Fruit fly (Drosophila melanogaster) whole organism, embryonic: ENCODE results near the gene Sec8.

Experiments used
- ATbp ChIP-seq: fragments of 200-800 bp; sonication (Bioruptor generic); optimal IDR thresholded peaks from 2 replicates; lab custom pipeline; 2017; ENCODE audit warnings: missing biosample characterization, mild to moderate bottlenecking, missing genetic modification characterization, missing genetic modification reagents
- B-H1 ChIP-seq: fragments of 200-800 bp; sonication (Bioruptor generic); IDR thresholded peaks from 3 replicates; pipeline ENCODE4 v1.3.6; 2022; ENCODE audit warnings: missing biosample characterization, missing genetic modification characterization
- CG10267 ChIP-seq: fragments of 200-800 bp; sonication (Bioruptor generic); optimal IDR thresholded peaks from 2 replicates; lab custom pipeline; 2018; ENCODE audit warnings: missing biosample characterization, mild to moderate bottlenecking, missing genetic modification characterization, moderate library complexity
- CG10462 ChIP-seq: fragments of 200-800 bp; sonication (Bioruptor generic); optimal IDR thresholded peaks from 2 replicates; lab custom pipeline; 2016; ENCODE audit warnings: missing biosample characterization, missing genetic modification characterization
- CG10654 ChIP-seq: fragments of 200-800 bp; sonication (Bioruptor generic); optimal IDR thresholded peaks from 2 replicates; lab custom pipeline; 2016; ENCODE audit warnings: missing biosample characterization, missing genetic modification characterization
- CG11093 ChIP-seq: fragments of 200-800 bp; sonication (Bioruptor generic); IDR thresholded peaks from 3 replicates; pipeline ENCODE4 v1.3.6; 2022; ENCODE audit warnings: missing biosample characterization, missing genetic modification characterization
- CG12071 ChIP-seq: fragments of 200-800 bp; sonication (Bioruptor generic); optimal IDR thresholded peaks from 3 replicates; lab custom pipeline; 2018; ENCODE audit warnings: missing biosample characterization, mild to moderate bottlenecking, missing genetic modification characterization
- CG13775 ChIP-seq: fragments of 200-800 bp; sonication (Bioruptor generic); optimal IDR thresholded peaks from 3 replicates; lab custom pipeline; 2017; ENCODE audit warnings: missing biosample characterization, mild to moderate bottlenecking, missing genetic modification characterization
- CG14667 ChIP-seq: fragments of 200-800 bp; sonication (Bioruptor generic); IDR thresholded peaks from 2 replicates; pipeline ENCODE4 v1.3.6; 2022; ENCODE audit warnings: missing biosample characterization, missing genetic modification characterization
- CG14710 ChIP-seq: fragments of 200-800 bp; sonication (Bioruptor generic); optimal IDR thresholded peaks from 3 replicates; lab custom pipeline; 2019; ENCODE audit warnings: missing biosample characterization, mild to moderate bottlenecking, missing genetic modification characterization, moderate library complexity
- CG15696 ChIP-seq: fragments of 200-800 bp; sonication (Bioruptor generic); optimal IDR thresholded peaks from 2 replicates; lab custom pipeline; 2019; ENCODE audit warnings: missing biosample characterization, mild to moderate bottlenecking, missing genetic modification characterization, moderate library complexity
- CG2875 ChIP-seq: fragments of 200-800 bp; sonication (Bioruptor generic); optimal IDR thresholded peaks from 2 replicates; lab custom pipeline; 2017; ENCODE audit warnings: missing biosample characterization, mild to moderate bottlenecking, missing genetic modification characterization, missing genetic modification reagents
- CG31365 ChIP-seq: fragments of 200-800 bp; sonication (Bioruptor generic); optimal IDR thresholded peaks from 2 replicates; lab custom pipeline; 2018; ENCODE audit warnings: missing biosample characterization, mild to moderate bottlenecking, missing genetic modification characterization
- CG3407 ChIP-seq: fragments of 200-800 bp; sonication (Bioruptor generic); optimal IDR thresholded peaks from 2 replicates; lab custom pipeline; 2018; ENCODE audit warnings: missing biosample characterization, mild to moderate bottlenecking, missing genetic modification characterization
- CG4328 ChIP-seq: fragments of 200-800 bp; sonication (Bioruptor generic); optimal IDR thresholded peaks from 3 replicates; lab custom pipeline; 2017; ENCODE audit warnings: missing biosample characterization, missing genetic modification reagents, missing genetic modification characterization
- CG4360 ChIP-seq: fragments of 200-800 bp; sonication (Bioruptor generic); IDR thresholded peaks from 2 replicates; pipeline ENCODE4 v1.3.6; 2022; ENCODE audit warnings: missing biosample characterization, missing genetic modification characterization
- CG4404 ChIP-seq: fragments of 200-800 bp; sonication (Bioruptor generic); IDR thresholded peaks from 2 replicates; pipeline ENCODE4 v1.3.6; 2022; ENCODE audit warnings: missing biosample characterization, missing genetic modification characterization
- CG6272 ChIP-seq: fragments of 200-800 bp; sonication (Bioruptor generic); IDR thresholded peaks from 2 replicates; pipeline ENCODE4 v1.3.6; 2022; ENCODE audit warnings: missing biosample characterization, missing genetic modification characterization
- CG6813 ChIP-seq: fragments of 200-800 bp; sonication (Bioruptor generic); optimal IDR thresholded peaks from 2 replicates; lab custom pipeline; 2017; ENCODE audit warnings: missing biosample characterization, missing genetic modification characterization, mild to moderate bottlenecking, moderate library complexity, missing genetic modification reagents
- CG7357 ChIP-seq: fragments of 200-800 bp; sonication (Bioruptor generic); IDR thresholded peaks from 3 replicates; pipeline ENCODE4 v1.3.6; 2022; ENCODE audit warnings: missing biosample characterization, missing genetic modification characterization
- CG7786 ChIP-seq: fragments of 200-800 bp; sonication (Bioruptor generic); optimal IDR thresholded peaks from 2 replicates; lab custom pipeline; 2016; ENCODE audit warnings: missing biosample characterization, missing genetic modification characterization
- CG8359 ChIP-seq: fragments of 200-800 bp; sonication (Bioruptor generic); optimal IDR thresholded peaks from 2 replicates; lab custom pipeline; 2017; ENCODE audit warnings: missing biosample characterization, mild to moderate bottlenecking, missing genetic modification characterization, borderline replicate concordance
- CG8388 ChIP-seq: fragments of 200-800 bp; sonication (Bioruptor generic); optimal IDR thresholded peaks from 2 replicates; lab custom pipeline; 2019; ENCODE audit warnings: missing biosample characterization, mild to moderate bottlenecking, missing genetic modification characterization, moderate library complexity
- CG9727 ChIP-seq: fragments of 200-800 bp; sonication (Bioruptor generic); optimal IDR thresholded peaks from 3 replicates; lab custom pipeline; 2017; ENCODE audit warnings: missing biosample characterization, mild to moderate bottlenecking, missing genetic modification characterization
- CG9817 ChIP-seq: fragments of 200-800 bp; sonication (Bioruptor generic); optimal IDR thresholded peaks from 2 replicates; lab custom pipeline; 2018; ENCODE audit warnings: missing biosample characterization, mild to moderate bottlenecking, missing genetic modification characterization, moderate library complexity
- Dip3 ChIP-seq: fragments of 200-800 bp; sonication (Bioruptor generic); optimal IDR thresholded peaks from 3 replicates; lab custom pipeline; 2016; ENCODE audit warnings: missing biosample characterization, missing genetic modification characterization
- Eip74EF ChIP-seq, 2 experiments: fragments of 200-800 bp in 1 of 2; fragments of >200 bp in 1 of 2; sonication (Bioruptor generic) in 1 of 2; optimal IDR thresholded peaks; 2 replicates each; lab custom pipeline; 2017 to 2019; ENCODE audit warnings: missing biosample characterization in 2 of 2, missing genetic modification characterization in 2 of 2, mild to moderate bottlenecking in 1 of 2, moderate library complexity in 1 of 2
- Hr3 ChIP-seq: fragments of 200-800 bp; sonication (Bioruptor generic); optimal IDR thresholded peaks from 3 replicates; lab custom pipeline; 2016; ENCODE audit warnings: missing biosample characterization, missing genetic modification characterization
- Hsf ChIP-seq: fragments of 200-800 bp; sonication (Bioruptor generic); optimal IDR thresholded peaks from 3 replicates; lab custom pipeline; 2016; ENCODE audit warnings: missing biosample characterization, missing genetic modification characterization
- Jarid2 ChIP-seq: fragments of 200-800 bp; sonication (Bioruptor generic); optimal IDR thresholded peaks from 3 replicates; lab custom pipeline; 2017; ENCODE audit warnings: mild to moderate bottlenecking, missing biosample characterization, missing genetic modification reagents, missing genetic modification characterization
- Nf-YB ChIP-seq: fragments of 200-800 bp; sonication (Bioruptor generic); optimal IDR thresholded peaks from 3 replicates; lab custom pipeline; 2019; ENCODE audit warnings: missing biosample characterization, mild to moderate bottlenecking, missing genetic modification characterization, moderate library complexity
- Optix ChIP-seq: fragments of 200-800 bp; sonication (Bioruptor generic); IDR thresholded peaks from 3 replicates; pipeline ENCODE4 v1.3.6; 2022; ENCODE audit warnings: missing biosample characterization, missing genetic modification characterization
- Pdp1 ChIP-seq, 2 experiments: fragments of 200-800 bp; sonication (Bioruptor generic); optimal IDR thresholded peaks; 3 replicates each; lab custom pipeline; 2016; ENCODE audit warnings: missing biosample characterization in 2 of 2, missing genetic modification characterization in 2 of 2, mild to moderate bottlenecking in 1 of 2, moderate library complexity in 1 of 2
- az2 ChIP-seq: fragments of 200-800 bp; sonication (Bioruptor generic); optimal IDR thresholded peaks from 3 replicates; lab custom pipeline; 2016; ENCODE audit warnings: missing biosample characterization, missing genetic modification characterization
- bowl ChIP-seq: fragments of 200-800 bp; sonication (Bioruptor generic); IDR thresholded peaks from 2 replicates; pipeline ENCODE4 v1.3.6; 2022; ENCODE audit warnings: missing biosample characterization, missing genetic modification characterization
- gsb ChIP-seq: fragments of 200-800 bp; sonication (Bioruptor generic); IDR thresholded peaks from 2 replicates; pipeline ENCODE4 v1.3.6; 2022; ENCODE audit warnings: missing biosample characterization, missing genetic modification characterization
- her ChIP-seq: fragments of 200-800 bp; sonication (Bioruptor generic); optimal IDR thresholded peaks from 2 replicates; lab custom pipeline; 2016; ENCODE audit warnings: missing biosample characterization, missing genetic modification characterization
- insv ChIP-seq, 2 experiments: fragments of 200-800 bp; sonication (Bioruptor generic); optimal IDR thresholded peaks; 3 replicates each; lab custom pipeline; 2016 to 2018; ENCODE audit warnings: missing biosample characterization in 2 of 2, missing genetic modification characterization in 2 of 2
- kay ChIP-seq: fragments of 200-800 bp; sonication (Bioruptor generic); optimal IDR thresholded peaks from 2 replicates; lab custom pipeline; 2016; ENCODE audit warnings: missing biosample characterization, missing genetic modification characterization
- klu ChIP-seq: fragments of 200-800 bp; sonication (Bioruptor generic); IDR thresholded peaks from 2 replicates; pipeline ENCODE4 v1.3.6; 2022; ENCODE audit warnings: missing biosample characterization, missing genetic modification characterization
- mam ChIP-seq: fragments of 200-800 bp; sonication (Bioruptor generic); optimal IDR thresholded peaks from 3 replicates; lab custom pipeline; 2016; ENCODE audit warnings: missing biosample characterization, missing genetic modification characterization
- otp ChIP-seq: fragments of 200-800 bp; sonication (Bioruptor generic); IDR thresholded peaks from 3 replicates; pipeline ENCODE4, ENCODE4 v1.3.6; 2022; ENCODE audit warnings: missing biosample characterization, missing genetic modification characterization
- prd ChIP-seq, 3 experiments: fragments of >200 bp in 2 of 3; fragments of 200-800 bp in 1 of 3; sonication (Bioruptor generic) in 1 of 3; optimal IDR thresholded peaks in 2 of 3; IDR thresholded peaks in 1 of 3; 2 replicates in 2 of 3; 3 replicates in 1 of 3; pipeline versions ENCODE4 v1.3.6 to Lab custom; 2017 to 2022; ENCODE audit warnings: missing biosample characterization in 1 of 3, missing genetic modification characterization in 1 of 3
- sc ChIP-seq, 3 experiments: fragments of >200 bp in 2 of 3; fragments of 200-800 bp in 1 of 3; sonication (Bioruptor generic) in 1 of 3; optimal IDR thresholded peaks; 2 replicates in 2 of 3; 3 replicates in 1 of 3; lab custom pipeline; 2017; ENCODE audit warnings: mild to moderate bottlenecking in 1 of 3, missing biosample characterization in 1 of 3, missing genetic modification characterization in 1 of 3, missing genetic modification reagents in 1 of 3
- scrt ChIP-seq: fragments of 200-800 bp; sonication (Bioruptor generic); optimal IDR thresholded peaks from 2 replicates; lab custom pipeline; 2018; ENCODE audit warnings: missing biosample characterization, mild to moderate bottlenecking, missing genetic modification characterization, moderate library complexity
- sens-2 ChIP-seq: fragments of 200-800 bp; sonication (Bioruptor generic); IDR thresholded peaks from 2 replicates; pipeline ENCODE4 v1.3.6; 2022; ENCODE audit warnings: missing biosample characterization, missing genetic modification characterization
- stc ChIP-seq: fragments of 200-800 bp; sonication (Bioruptor generic); IDR thresholded peaks from 2 replicates; pipeline ENCODE4 v1.3.6; 2022; ENCODE audit warnings: missing biosample characterization, missing genetic modification characterization
- sug ChIP-seq: fragments of 200-800 bp; optimal IDR thresholded peaks from 2 replicates; lab custom pipeline; 2019; ENCODE audit warnings: missing biosample characterization, mild to moderate bottlenecking, missing genetic modification characterization, moderate library complexity
- vvl ChIP-seq: fragments of 200-800 bp; sonication (Bioruptor generic); IDR thresholded peaks from 2 replicates; pipeline ENCODE4 v1.3.6; 2022; ENCODE audit warnings: missing biosample characterization, missing genetic modification characterization

The Sec8 gene

dm6 chr3R:5791497-5791896, 32.7 kb upstream of the Sec8 start, which contains the start of gene Hpf1 (continued):
- TF ChIP-seq Optix (GFP tag; lab: Robert Waterston, UW) (peak; percentile 96), CG13775 (GFP tag; lab: Kevin White, UChicago) (peak; percentile 98), CG10267 (tag; lab: Kevin White, UChicago) (peak; percentile 97), CG4328 (peak; percentile 94), CG4360 (GFP tag; lab: Robert Waterston, UW) (peak; percentile 73), her (GFP tag; lab: Kevin White, UChicago) (peak; percentile 96), gsb (GFP tag; lab: Robert Waterston, UW) (peak; percentile 96), bowl (GFP tag; lab: Robert Waterston, UW) (peak; percentile 92), Hsf (GFP tag; lab: Kevin White, UChicago) (peak; percentile 99), scrt (peak; percentile 93), klu (GFP tag; lab: Robert Waterston, UW) (peak; percentile 96), CG4404 (GFP tag; lab: Robert Waterston, UW) (peak; percentile 97), vvl (peak; percentile 98), CG6272 (GFP tag; lab: Robert Waterston, UW) (peak; percentile 98), stc (peak; percentile 96), B-H1 (GFP tag; lab: Robert Waterston, UW) (peak; percentile 97), Pdp1 (GFP tag; optimal IDR thresholded peaks at IDR 0.05; lab: Kevin White, UChicago) (peak; percentile 97 to 99), CG12071 (peak; percentile 98), CG3407 (GFP tag; lab: Kevin White, UChicago) (peak; percentile 94), Hr3 (GFP tag; lab: Kevin White, UChicago) (peak; percentile 98), CG9727 (GFP tag; lab: Kevin White, UChicago) (peak; percentile 98), CG7357 (peak; percentile 94), sug (tag; lab: Kevin White, UChicago) (peak; percentile 97), prd (optimal IDR thresholded peaks at IDR 0.05; lab: Kevin White, UChicago) (no peak), prd (GFP tag; IDR thresholded peaks at IDR 0.05; lab: Robert Waterston, UW) (peak; percentile 99), Dip3 (GFP tag; lab: Kevin White, UChicago) (peak; percentile 99), CG15696 (peak; percentile 94), CG8359 (GFP tag; lab: Kevin White, UChicago) (peak; percentile 90), CG6813 (GFP tag; lab: Kevin White, UChicago) (peak; percentile 96), otp (GFP tag; lab: Robert Waterston, UW) (peak; percentile 97), CG14710 (tag; lab: Kevin White, UChicago) (peak; percentile 96), kay (peak; percentile 96), mam (GFP tag; lab: Kevin White, UChicago) (peak; percentile 99), sens-2 (GFP tag; lab: Robert Waterston, UW) (peak; percentile 86), CG2875 (GFP tag; lab: Kevin White, UChicago) (peak; percentile 95), Jarid2 (GFP tag; lab: Kevin White, UChicago) (peak; percentile 84), CG14667 (GFP tag; lab: Robert Waterston, UW) (peak; percentile 96), ATbp (GFP tag; lab: Kevin White, UChicago) (peak; percentile 95), CG11093 (GFP tag; lab: Robert Waterston, UW) (peak; percentile 98), CG7786 (GFP tag; lab: Kevin White, UChicago) (peak; percentile 99), CG9817 (peak; percentile 98), Eip74EF (GFP tag; optimal IDR thresholded peaks at IDR 0.05; lab: Kevin White, UChicago) (peak in 1 of 2 experiments; percentile 97), CG8388 (GFP tag; lab: Kevin White, UChicago) (peak; percentile 96), insv (GFP tag; optimal IDR thresholded peaks at IDR 0.05; lab: Kevin White, UChicago) (peak; percentile 58 to 81), Nf-YB (GFP tag; lab: Kevin White, UChicago) (peak; percentile 88), CG10654 (peak; percentile 97), sc (optimal IDR thresholded peaks at IDR 0.05; lab: Kevin White, UChicago) (no peak), sc (GFP tag; optimal IDR thresholded peaks at IDR 0.05; lab: Kevin White, UChicago) (peak; percentile 93), CG10462 (GFP tag; lab: Kevin White, UChicago) (peak; percentile 98), az2 (GFP tag; lab: Kevin White, UChicago) (peak; percentile 99), CG31365 (tag; lab: Kevin White, UChicago) (peak; percentile 90)
